Worm (Caenorhabditis elegans) whole organism, midembryonic: ENCODE data around the gene E01G6.2.

Source experiments
- T22C8.4 ChIP-seq: fragments of 200-800 bp; sonication (Bioruptor generic); IDR thresholded peaks from 2 replicates; pipeline ENCODE4 v1.3.6; 2022; ENCODE audit warnings: missing genetic modification characterization, missing compliant biosample characterization
- cog-1 ChIP-seq: sonication (generic microtip); optimal IDR thresholded peaks from 2 replicates; lab custom pipeline; 2016; ENCODE audit warnings: missing genetic modification characterization, missing compliant biosample characterization
- flt-1 ChIP-seq: fragments of 200-800 bp; sonication (Bioruptor generic); IDR thresholded peaks from 2 replicates; pipeline ENCODE4 v1.3.6; 2022; ENCODE audit warnings: missing genetic modification characterization, missing compliant biosample characterization
- klf-2 ChIP-seq: fragments of 200-800 bp; sonication (Bioruptor generic); conservative IDR thresholded peaks from 2 replicates; pipeline ENCODE4 v1.3.6; 2022; ENCODE audit warnings: missing genetic modification reagents, missing genetic modification characterization, missing compliant biosample characterization
- med-1 ChIP-seq: sonication (generic microtip); optimal IDR thresholded peaks from 2 replicates; lab custom pipeline; 2017; ENCODE audit warnings: missing genetic modification characterization, mild to moderate bottlenecking, missing compliant biosample characterization, antibody characterized with exemption, missing genetic modification reagents; ENCODE audit not compliant: insufficient read depth
- ref-1 ChIP-seq: fragments of 200-800 bp; sonication (Bioruptor generic); conservative IDR thresholded peaks from 2 replicates; pipeline ENCODE4 v1.3.6; 2022; ENCODE audit warnings: missing genetic modification reagents, missing genetic modification characterization, missing compliant biosample characterization
- tab-1 ChIP-seq: fragments of 200-800 bp; sonication (Bioruptor generic); IDR thresholded peaks from 2 replicates; pipeline ENCODE4 v1.3.6; 2022; ENCODE audit warnings: missing genetic modification characterization, missing compliant biosample characterization
- ztf-23 ChIP-seq: fragments of 200-800 bp; sonication (Bioruptor generic); IDR thresholded peaks from 2 replicates; pipeline ENCODE4 v1.3.6; 2022; ENCODE audit warnings: missing genetic modification reagents, missing genetic modification characterization, missing compliant biosample characterization
- ztf-29 ChIP-seq: fragments of 200-800 bp; sonication (Bioruptor generic); IDR thresholded peaks from 2 replicates; pipeline ENCODE4 v1.3.6; 2022; ENCODE audit warnings: missing genetic modification reagents, missing genetic modification characterization, missing compliant biosample characterization

The E01G6.2 gene

DNA sequence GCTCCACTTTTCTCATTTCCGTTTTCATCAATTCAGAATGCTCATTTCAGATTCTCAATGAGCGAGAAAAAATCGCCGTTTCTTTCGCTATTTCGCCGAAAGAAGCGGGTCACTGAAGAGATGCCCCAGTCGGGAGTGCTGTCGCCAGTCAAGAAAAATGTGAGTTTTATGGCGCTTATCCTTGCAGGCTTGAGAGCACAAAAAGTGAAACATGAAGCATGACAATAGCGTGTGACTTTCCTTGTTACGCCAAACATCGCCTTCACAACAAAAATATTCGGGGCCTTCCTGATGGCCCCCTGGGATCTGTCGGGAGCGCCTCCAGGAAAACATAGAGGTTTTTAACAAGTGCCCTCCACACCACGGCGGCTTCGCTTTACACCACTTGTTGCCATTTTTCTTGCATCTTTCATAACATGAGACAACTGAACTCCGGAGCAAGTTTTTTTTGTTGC lies at the start of gene E01G6.2:
Gene E01G6.2, plus strand, starts transcription at position 51 of the 455 bp plus-strand sequence.
- TF ChIP-seq T22C8.4 (GFP tag; lab: Robert Waterston, UW) = no peak
- TF ChIP-seq tab-1 = no peak
- no peak for TF ChIP-seq flt-1
- no peak for TF ChIP-seq klf-2 (GFP tag; lab: Robert Waterston, UW)
- TF ChIP-seq ref-1 (GFP tag; lab: Robert Waterston, UW) = no peak
- no peak for TF ChIP-seq ztf-29 (GFP tag; lab: Robert Waterston, UW)
- no peak for TF ChIP-seq med-1 (GFP tag; lab: Kevin White, UChicago)
- TF ChIP-seq ztf-23 (GFP tag; lab: Robert Waterston, UW) = no peak
- no peak for TF ChIP-seq cog-1 (tag; lab: Kevin White, UChicago)

DNA sequence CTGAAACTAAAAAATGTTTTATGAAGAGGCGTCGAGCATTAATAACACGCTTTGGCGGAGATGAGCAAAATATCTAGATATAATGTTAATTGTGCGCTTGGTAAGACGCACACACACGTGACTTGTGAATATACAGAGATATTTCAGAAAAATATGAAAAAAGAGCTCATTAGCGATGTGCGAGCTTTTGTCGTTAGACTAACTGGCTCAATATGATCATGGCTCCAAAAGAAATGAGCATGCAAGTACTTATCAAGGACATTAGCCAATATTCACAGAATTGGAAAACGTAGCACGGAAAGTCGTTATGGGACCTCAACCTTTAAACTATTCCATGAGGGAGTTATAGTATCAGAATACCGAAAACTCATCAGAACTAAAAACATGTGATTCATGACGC lies 49.4 kb upstream of the E01G6.2 start:
- no peak for TF ChIP-seq cog-1 (tag; lab: Kevin White, UChicago)
- TF ChIP-seq ztf-29 (GFP tag; lab: Robert Waterston, UW) = no peak
- no peak for TF ChIP-seq T22C8.4 (GFP tag; lab: Robert Waterston, UW)
- no peak for TF ChIP-seq klf-2 (GFP tag; lab: Robert Waterston, UW)

ce11 chrX:12210145-12211032 lies 46.1 kb upstream of the E01G6.2 start:
- TF ChIP-seq tab-1 (no peak), cog-1 (tag; lab: Kevin White, UChicago) (no peak), klf-2 (GFP tag; lab: Robert Waterston, UW) (no peak), ref-1 (GFP tag; lab: Robert Waterston, UW) (no peak), ztf-23 (GFP tag; lab: Robert Waterston, UW) (no peak), med-1 (GFP tag; lab: Kevin White, UChicago) (no peak), T22C8.4 (GFP tag; lab: Robert Waterston, UW) (no peak), flt-1 (no peak), ztf-29 (GFP tag; lab: Robert Waterston, UW) (no peak)

ce11 chrX:12212801-12213200 lies 43.6 kb upstream of the E01G6.2 start, which contains the start of gene cab-1:
Gene cab-1 (minus strand): TSS chrX:12212901.
- no peak for TF ChIP-seq klf-2 (GFP tag; lab: Robert Waterston, UW)
- no peak for TF ChIP-seq ztf-23 (GFP tag; lab: Robert Waterston, UW)
- TF ChIP-seq flt-1 = no peak
- TF ChIP-seq T22C8.4 (GFP tag; lab: Robert Waterston, UW) = no peak
- TF ChIP-seq cog-1 (tag; lab: Kevin White, UChicago) = no peak
- no peak for TF ChIP-seq med-1 (GFP tag; lab: Kevin White, UChicago)
- no peak for TF ChIP-seq ref-1 (GFP tag; lab: Robert Waterston, UW)

- TF ChIP-seq ztf-23 (GFP tag; lab: Robert Waterston, UW) = no peak
- TF ChIP-seq med-1 (GFP tag; lab: Kevin White, UChicago) = no peak
- TF ChIP-seq ztf-29 (GFP tag; lab: Robert Waterston, UW) = no peak
- no peak for TF ChIP-seq flt-1
- no peak for TF ChIP-seq ref-1 (GFP tag; lab: Robert Waterston, UW)
- no peak for TF ChIP-seq tab-1
- no peak for TF ChIP-seq T22C8.4 (GFP tag; lab: Robert Waterston, UW)
- no peak for TF ChIP-seq cog-1 (tag; lab: Kevin White, UChicago)
- TF ChIP-seq klf-2 (GFP tag; lab: Robert Waterston, UW) = no peak
Observed at ce11 chrX:12216943-12217342, 39.5 kb upstream of the E01G6.2 start, which contains the start of gene C23H4.8. Gene C23H4.8 (plus strand): TSS chrX:12217243.

ce11 chrX:12219477-12219876 lies 37.0 kb upstream of the E01G6.2 start, which contains the start of gene cest-8:
Gene cest-8 (plus strand): TSS chrX:12219660.
- TF ChIP-seq ref-1 (GFP tag; lab: Robert Waterston, UW) (no peak), ztf-23 (GFP tag; lab: Robert Waterston, UW) (no peak), T22C8.4 (GFP tag; lab: Robert Waterston, UW) (no peak), med-1 (GFP tag; lab: Kevin White, UChicago) (no peak), ztf-29 (GFP tag; lab: Robert Waterston, UW) (no peak), flt-1 (no peak), klf-2 (GFP tag; lab: Robert Waterston, UW) (no peak), tab-1 (no peak), cog-1 (tag; lab: Kevin White, UChicago) (no peak)

DNA sequence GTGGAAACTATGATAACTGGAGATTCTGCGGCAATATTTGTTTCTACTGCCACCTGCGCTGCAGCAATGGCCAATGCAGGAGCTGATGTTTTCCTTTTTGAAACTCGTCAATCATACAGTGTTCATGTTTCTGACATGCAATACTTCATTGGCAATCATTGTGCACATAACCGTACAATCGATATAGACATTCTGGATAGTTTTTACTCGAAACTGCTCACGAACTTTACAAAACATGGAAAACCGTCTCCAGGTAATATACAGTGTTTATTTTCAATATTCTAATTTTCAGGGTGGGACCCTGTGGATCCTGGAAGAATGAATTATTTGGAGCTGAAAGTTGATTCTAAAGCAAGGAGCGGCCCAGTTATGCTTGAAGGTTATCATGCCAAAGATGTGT lies 34.6 kb upstream of the E01G6.2 start, which contains the start of gene cest-9.2:
Gene cest-9.2, plus strand, starts transcription at position 301 of the 400 bp plus-strand sequence.
- TF ChIP-seq tab-1 (no peak), ref-1 (GFP tag; lab: Robert Waterston, UW) (no peak), med-1 (GFP tag; lab: Kevin White, UChicago) (no peak), flt-1 (no peak), klf-2 (GFP tag; lab: Robert Waterston, UW) (no peak), ztf-29 (GFP tag; lab: Robert Waterston, UW) (no peak), T22C8.4 (GFP tag; lab: Robert Waterston, UW) (no peak), ztf-23 (GFP tag; lab: Robert Waterston, UW) (no peak), cog-1 (tag; lab: Kevin White, UChicago) (no peak)

DNA sequence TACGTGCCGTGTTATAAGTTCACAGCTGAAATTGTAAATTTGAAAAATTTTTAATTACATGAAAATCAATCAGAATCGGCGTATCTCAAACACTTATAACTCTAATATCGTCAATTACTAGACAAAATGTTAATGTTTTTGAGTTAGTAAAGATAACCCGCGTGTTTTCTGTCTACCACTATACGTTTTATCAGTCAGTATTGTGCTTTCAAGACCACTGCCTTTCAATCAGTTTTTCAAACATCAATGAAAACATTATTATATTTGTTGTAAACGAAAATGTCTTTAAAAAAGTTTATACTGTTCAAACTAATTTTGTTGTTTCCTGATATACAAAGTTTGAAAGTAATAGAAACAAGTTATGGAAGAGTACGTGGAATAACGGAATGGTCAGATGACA lies 33.7 kb upstream of the E01G6.2 start:
- no peak for TF ChIP-seq klf-2 (GFP tag; lab: Robert Waterston, UW)
- no peak for TF ChIP-seq ref-1 (GFP tag; lab: Robert Waterston, UW)

DNA sequence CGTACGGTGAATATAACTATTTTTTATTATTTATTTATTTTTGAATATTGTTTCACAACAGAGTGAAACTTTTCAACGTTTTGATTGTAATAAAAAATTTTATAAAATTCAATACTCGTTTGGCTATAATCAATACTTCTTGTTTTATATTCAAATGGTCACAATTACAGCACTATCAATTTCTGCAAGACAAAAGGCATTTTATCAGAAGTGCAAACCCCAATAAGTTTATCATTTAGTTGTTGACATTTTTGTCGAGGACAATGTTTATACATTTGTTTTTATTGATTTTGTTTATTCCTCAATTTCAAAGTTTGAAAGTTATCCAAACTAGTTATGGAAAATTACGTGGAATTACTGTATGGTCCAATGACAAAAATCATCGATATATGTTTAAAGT lies 30.5 kb upstream of the E01G6.2 start, which contains the start of gene cest-9.1:
Gene cest-9.1, plus strand, starts transcription at position 213 of the 400 bp plus-strand sequence.
- TF ChIP-seq ref-1 (GFP tag; lab: Robert Waterston, UW) (no peak), klf-2 (GFP tag; lab: Robert Waterston, UW) (no peak), ztf-29 (GFP tag; lab: Robert Waterston, UW) (no peak)
